Worm (Caenorhabditis elegans) whole organism, L3 larva: ENCODE results near the gene W10G6.6.

Source experiments
- nhr-28 ChIP-seq: fragments of 150-350 bp; optimal IDR thresholded peaks from 2 replicates; lab custom pipeline; 2014; ENCODE audit warnings: missing biosample characterization, missing genetic modification characterization
- skn-1 ChIP-seq: fragments of 150-350 bp; optimal IDR thresholded peaks from 2 replicates; lab custom pipeline; 2014; ENCODE audit warnings: missing biosample characterization, missing genetic modification characterization

DNA sequence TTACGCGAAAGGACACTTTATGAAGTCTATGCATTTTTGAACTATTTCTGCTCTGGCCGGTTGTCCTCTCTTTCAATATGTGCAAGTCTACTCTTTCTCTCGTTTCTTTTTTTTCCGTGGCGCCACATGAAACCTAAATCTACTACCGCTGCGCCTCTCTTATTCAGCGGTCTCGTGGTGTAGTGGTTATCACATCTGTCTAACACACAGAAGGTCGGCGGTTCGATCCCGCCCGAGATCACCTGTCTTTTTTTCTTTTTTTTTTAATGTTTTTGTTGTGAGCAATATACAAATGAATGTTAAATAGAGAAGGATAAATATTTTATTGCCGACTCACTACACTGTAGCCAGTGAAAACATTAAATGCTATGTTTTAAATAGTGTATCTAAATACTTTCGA lies 47.6 kb upstream of the W10G6.6 start:
- TF ChIP-seq nhr-28 (tag; lab: Kevin White, UChicago): no peak
- no peak for TF ChIP-seq skn-1 (tag; lab: Kevin White, UChicago)
